Worm (Caenorhabditis elegans) whole organism, L2 larva: ENCODE data around the gene mrp-7.
A peak's percentile ranks its signal among the peaks of the same experiment; 100 is the strongest.

ENCODE experiments used
- C34F6.9 ChIP-seq: fragments of 150-350 bp; optimal IDR thresholded peaks from 2 replicates; lab custom pipeline; 2014; ENCODE audit warnings: missing biosample characterization, missing genetic modification characterization
- F13H6.1 ChIP-seq: sonication (generic microtip); optimal IDR thresholded peaks from 2 replicates; lab custom pipeline; 2016; ENCODE audit warnings: missing genetic modification characterization, missing compliant biosample characterization
- R02D3.7 ChIP-seq: fragments of 150-350 bp; optimal IDR thresholded peaks from 2 replicates; lab custom pipeline; 2014; ENCODE audit warnings: missing biosample characterization, missing genetic modification characterization
- Y55F3AM.14 ChIP-seq: fragments of 200-800 bp; sonication (Bioruptor generic); optimal IDR thresholded peaks from 2 replicates; lab custom pipeline; 2018; ENCODE audit warnings: mild to moderate bottlenecking, missing genetic modification characterization, missing compliant biosample characterization
- ZK546.5 ChIP-seq: sonication (generic microtip); optimal IDR thresholded peaks from 2 replicates; lab custom pipeline; 2017; ENCODE audit warnings: missing biosample characterization, missing genetic modification characterization
- alr-1 ChIP-seq: fragments of 150-350 bp; optimal IDR thresholded peaks from 2 replicates; lab custom pipeline; 2014; ENCODE audit warnings: missing biosample characterization, missing genetic modification characterization
- aly-2 ChIP-seq: fragments of 150-350 bp; optimal IDR thresholded peaks from 2 replicates; lab custom pipeline; 2014; ENCODE audit warnings: missing biosample characterization, missing genetic modification characterization
- ama-1 ChIP-seq: fragments of 150-350 bp; optimal IDR thresholded peaks from 2 replicates; lab custom pipeline; 2018; ENCODE audit warnings: inconsistent platforms
- blmp-1 ChIP-seq: sonication (generic microtip); optimal IDR thresholded peaks from 2 replicates; lab custom pipeline; 2017; ENCODE audit warnings: missing genetic modification characterization, mild to moderate bottlenecking, missing compliant biosample characterization, antibody characterized with exemption, moderate library complexity; ENCODE audit not compliant: insufficient read depth
- ceh-16 ChIP-seq: fragments of 150-350 bp; optimal IDR thresholded peaks from 2 replicates; lab custom pipeline; 2014; ENCODE audit warnings: missing biosample characterization, missing genetic modification characterization
- ceh-82 ChIP-seq: fragments of 150-350 bp; optimal IDR thresholded peaks from 2 replicates; lab custom pipeline; 2014; ENCODE audit warnings: missing biosample characterization, missing genetic modification characterization
- crh-2 ChIP-seq: sonication (generic microtip); optimal IDR thresholded peaks from 2 replicates; lab custom pipeline; 2017; ENCODE audit warnings: missing biosample characterization, missing genetic modification characterization
- egl-27 ChIP-seq: sonication (generic microtip); optimal IDR thresholded peaks from 3 replicates; lab custom pipeline; 2017; ENCODE audit warnings: missing biosample characterization, missing genetic modification reagents, missing genetic modification characterization
- elt-1 ChIP-seq: fragments of 150-350 bp; optimal IDR thresholded peaks from 2 replicates; lab custom pipeline; 2014; ENCODE audit warnings: missing biosample characterization, missing genetic modification characterization
- elt-3 ChIP-seq: sonication (generic microtip); optimal IDR thresholded peaks from 2 replicates; lab custom pipeline; 2017; ENCODE audit warnings: missing biosample characterization, missing genetic modification characterization
- fos-1 ChIP-seq: fragments of 150-350 bp; optimal IDR thresholded peaks from 2 replicates; lab custom pipeline; 2014; ENCODE audit warnings: missing biosample characterization, missing genetic modification characterization
- gmeb-1 ChIP-seq: fragments of 150-350 bp; optimal IDR thresholded peaks from 2 replicates; lab custom pipeline; 2014; ENCODE audit warnings: missing biosample characterization, missing genetic modification characterization
- lin-11 ChIP-seq: fragments of 150-350 bp; sonication (generic microtip); optimal IDR thresholded peaks from 2 replicates; lab custom pipeline; 2014; ENCODE audit warnings: missing biosample characterization, missing genetic modification characterization, inconsistent platforms, mixed read lengths
- lin-13 ChIP-seq: fragments of 150-350 bp; optimal IDR thresholded peaks from 2 replicates; lab custom pipeline; 2014; ENCODE audit warnings: missing biosample characterization, missing genetic modification reagents, missing genetic modification characterization
- lsy-2 ChIP-seq, 2 experiments: fragments of 150-350 bp in 1 of 2; sonication (generic microtip) in 1 of 2; optimal IDR thresholded peaks; 2 replicates each; lab custom pipeline; 2014 to 2017; ENCODE audit warnings: missing biosample characterization in 2 of 2, missing genetic modification characterization in 2 of 2
- mdl-1 ChIP-seq, 2 experiments: fragments of 150-350 bp in 1 of 2; sonication (generic microtip) in 1 of 2; optimal IDR thresholded peaks; 2 replicates each; lab custom pipeline; 2017; ENCODE audit warnings: missing biosample characterization in 2 of 2, missing genetic modification characterization in 2 of 2
- nhr-12 ChIP-seq: fragments of 150-350 bp; optimal IDR thresholded peaks from 2 replicates; lab custom pipeline; 2014; ENCODE audit warnings: missing biosample characterization, missing genetic modification characterization
- nhr-129 ChIP-seq: fragments of 150-350 bp; optimal IDR thresholded peaks from 2 replicates; lab custom pipeline; 2014; ENCODE audit warnings: missing biosample characterization, missing genetic modification characterization
- nhr-21 ChIP-seq: fragments of 150-350 bp; optimal IDR thresholded peaks from 2 replicates; lab custom pipeline; 2014; ENCODE audit warnings: missing biosample characterization, missing genetic modification characterization
- nhr-23 ChIP-seq: fragments of 150-350 bp; optimal IDR thresholded peaks from 2 replicates; lab custom pipeline; 2014; ENCODE audit warnings: missing biosample characterization, missing genetic modification reagents, missing genetic modification characterization
- nhr-237 ChIP-seq: fragments of 150-350 bp; optimal IDR thresholded peaks from 2 replicates; lab custom pipeline; 2014; ENCODE audit warnings: missing biosample characterization, missing genetic modification characterization
- sem-4 ChIP-seq: fragments of 150-350 bp; optimal IDR thresholded peaks from 2 replicates; lab custom pipeline; 2014; ENCODE audit warnings: missing biosample characterization, missing genetic modification reagents, missing genetic modification characterization
- skn-1 ChIP-seq: sonication (generic microtip); optimal IDR thresholded peaks from 2 replicates; lab custom pipeline; 2017; ENCODE audit warnings: missing biosample characterization, missing genetic modification characterization
- snpc-4 ChIP-seq: fragments of 150-350 bp; optimal IDR thresholded peaks from 2 replicates; lab custom pipeline; 2014; ENCODE audit warnings: missing biosample characterization, missing genetic modification characterization
- unc-39 ChIP-seq: fragments of 150-350 bp; optimal IDR thresholded peaks from 2 replicates; lab custom pipeline; 2014; ENCODE audit warnings: missing biosample characterization, missing genetic modification characterization
- unc-55 ChIP-seq: fragments of 150-350 bp; sonication (generic microtip); optimal IDR thresholded peaks from 3 replicates; lab custom pipeline; 2014; ENCODE audit warnings: missing biosample characterization, missing genetic modification reagents, missing genetic modification characterization
- ztf-1 ChIP-seq: fragments of 200-800 bp; sonication (Bioruptor generic); conservative IDR thresholded peaks from 2 replicates; pipeline ENCODE4 v1.3.6; 2022; ENCODE audit warnings: missing genetic modification characterization, missing compliant biosample characterization
- ztf-11 ChIP-seq: sonication (generic microtip); optimal IDR thresholded peaks from 2 replicates; lab custom pipeline; 2017; ENCODE audit warnings: missing biosample characterization, missing genetic modification characterization
- ztf-4 ChIP-seq: fragments of 150-350 bp; optimal IDR thresholded peaks from 2 replicates; lab custom pipeline; 2014; ENCODE audit warnings: missing biosample characterization, missing genetic modification characterization

Gene mrp-7

ce11 chrV:19719253-19719652 is 44.6 kb downstream of the mrp-7 start, which contains the start of gene Y116F11A.6:
Gene Y116F11A.6 (plus strand): TSS chrV:19719553.
- TF ChIP-seq lsy-2 (tag; optimal IDR thresholded peaks at IDR 0.05; lab: Kevin White, UChicago), result no peak
- TF ChIP-seq snpc-4 (tag; lab: Kevin White, UChicago), result no peak
- no peak for TF ChIP-seq R02D3.7 (tag; lab: Kevin White, UChicago)
- TF ChIP-seq ztf-11, result no peak
- TF ChIP-seq elt-1 (tag; lab: Kevin White, UChicago), result no peak
- no peak for TF ChIP-seq nhr-21
- TF ChIP-seq egl-27 (tag; lab: Kevin White, UChicago), result no peak

ce11 chrV:19722881-19723280 is 48.2 kb downstream of the mrp-7 start:
- TF ChIP-seq ZK546.5 (tag; lab: Kevin White, UChicago) (no peak), lin-13 (GFP tag; lab: Kevin White, UChicago) (peak; percentile 25), nhr-21 (no peak), sem-4 (tag; lab: Kevin White, UChicago) (no peak), F13H6.1 (tag; lab: Kevin White, UChicago) (no peak), ama-1 (lab: Kevin White, UChicago) (no peak), lin-11 (tag; lab: Kevin White, UChicago) (peak; percentile 7), ztf-4 (tag; lab: Kevin White, UChicago) (no peak), gmeb-1 (tag; lab: Kevin White, UChicago) (peak; percentile 7)

- TF ChIP-seq nhr-23 (tag; lab: Kevin White, UChicago) (no peak), unc-55 (GFP tag; lab: Kevin White, UChicago) (peak; percentile 9), Y55F3AM.14 (GFP tag; lab: Kevin White, UChicago) (no peak), C34F6.9 (tag; lab: Kevin White, UChicago) (no peak), crh-2 (no peak), mdl-1 (tag; optimal IDR thresholded peaks at IDR 0.05; lab: Kevin White, UChicago) (no peak), nhr-237 (tag; lab: Kevin White, UChicago) (no peak), lin-11 (tag; lab: Kevin White, UChicago) (no peak), ztf-11 (peak; percentile 5)
Measured at ce11 chrV:19724589-19724988, 49.9 kb downstream of the mrp-7 start.

- TF ChIP-seq nhr-129 (tag; lab: Kevin White, UChicago) (no peak), lin-13 (GFP tag; lab: Kevin White, UChicago) (peak; percentile 54)
Measured at ce11 chrV:19727990-19728389, 53.3 kb downstream of the mrp-7 start.

DNA sequence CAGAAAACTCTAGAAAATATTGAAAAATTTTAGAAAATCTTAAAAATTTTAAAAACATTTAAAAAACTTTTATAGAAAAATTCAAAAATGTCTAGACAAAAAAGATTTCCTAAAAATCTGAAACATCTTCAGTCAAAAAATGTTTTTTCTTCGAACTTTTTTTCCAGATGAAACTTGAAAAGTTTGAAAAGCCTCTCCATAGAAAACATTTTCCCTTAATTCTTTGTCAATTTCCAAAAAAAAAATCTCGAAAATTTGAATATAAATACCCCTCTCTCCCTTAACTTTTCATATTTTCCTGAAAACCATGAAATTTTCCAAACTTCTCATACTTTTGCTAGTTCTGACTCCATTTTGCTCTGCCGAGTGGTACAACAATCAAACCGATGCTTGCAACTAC is 54.1 kb downstream of the mrp-7 start, which contains the start of gene Y116F11A.3:
Gene Y116F11A.3, plus strand, starts transcription at position 301 of the 400 bp plus-strand sequence.
- TF ChIP-seq aly-2 (tag; lab: Kevin White, UChicago) (no peak), skn-1 (tag; lab: Kevin White, UChicago) (no peak), C34F6.9 (tag; lab: Kevin White, UChicago) (no peak), fos-1 (no peak), nhr-12 (tag; lab: Kevin White, UChicago) (no peak), ceh-16 (tag; lab: Kevin White, UChicago) (no peak), mdl-1 (tag; optimal IDR thresholded peaks at IDR 0.05; lab: Kevin White, UChicago) (no peak), unc-39 (tag; lab: Kevin White, UChicago) (no peak), lsy-2 (tag; optimal IDR thresholded peaks at IDR 0.05; lab: Kevin White, UChicago) (no peak), nhr-129 (tag; lab: Kevin White, UChicago) (no peak), nhr-23 (tag; lab: Kevin White, UChicago) (no peak), elt-3 (no peak), alr-1 (tag; lab: Kevin White, UChicago) (no peak), F13H6.1 (tag; lab: Kevin White, UChicago) (no peak), ceh-82 (tag; lab: Kevin White, UChicago) (no peak), ztf-1 (GFP tag; lab: Robert Waterston, UW) (no peak), blmp-1 (tag; lab: Kevin White, UChicago) (no peak)
